Worm (Caenorhabditis elegans): ENCODE measurements around the gene srlf-14.

srlf-14 gene

DNA sequence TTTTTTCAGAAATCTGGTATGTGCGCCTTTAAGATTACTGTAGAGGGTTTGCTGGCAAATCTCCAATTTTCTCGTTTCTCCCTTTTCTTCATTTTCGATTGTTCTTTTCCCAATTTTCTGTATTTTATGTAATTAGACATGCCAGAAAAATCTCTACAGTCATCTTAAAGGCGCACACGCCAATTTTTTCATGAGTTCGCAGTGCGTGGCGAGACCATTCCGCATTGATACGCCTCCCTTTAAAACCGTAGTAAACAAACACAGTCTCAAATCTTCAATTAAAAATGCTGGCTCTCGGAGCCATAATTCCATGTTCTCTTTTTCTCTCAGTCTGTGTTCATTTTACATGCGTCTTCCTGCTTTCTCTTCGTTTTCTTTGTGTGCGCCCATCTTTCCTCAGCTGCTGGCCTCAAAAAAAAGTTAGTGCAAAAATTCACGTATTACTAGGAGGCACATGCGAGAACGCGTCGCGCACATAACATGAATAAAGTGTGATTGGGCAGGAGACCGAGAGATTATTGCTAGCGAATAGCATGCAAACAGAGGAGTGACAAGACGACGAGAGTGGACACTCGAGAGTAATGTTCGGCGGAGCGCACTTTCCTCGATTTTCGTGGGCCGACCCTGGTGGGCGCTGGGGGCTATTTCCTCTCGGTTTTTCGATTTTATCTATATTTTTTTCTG lies 24.9 kb upstream of the srlf-14 start:
- TF ChIP-seq hmbx-1 (tag; optimal IDR thresholded peaks at IDR 0.05), result no peak
- peak; percentile 51 for TF ChIP-seq F13C5.2 (tag; optimal IDR thresholded peaks at IDR 0.05)
- TF ChIP-seq hmg-4 (GFP tag; optimal IDR thresholded peaks at IDR 0.05), result peak; percentile 13

DNA sequence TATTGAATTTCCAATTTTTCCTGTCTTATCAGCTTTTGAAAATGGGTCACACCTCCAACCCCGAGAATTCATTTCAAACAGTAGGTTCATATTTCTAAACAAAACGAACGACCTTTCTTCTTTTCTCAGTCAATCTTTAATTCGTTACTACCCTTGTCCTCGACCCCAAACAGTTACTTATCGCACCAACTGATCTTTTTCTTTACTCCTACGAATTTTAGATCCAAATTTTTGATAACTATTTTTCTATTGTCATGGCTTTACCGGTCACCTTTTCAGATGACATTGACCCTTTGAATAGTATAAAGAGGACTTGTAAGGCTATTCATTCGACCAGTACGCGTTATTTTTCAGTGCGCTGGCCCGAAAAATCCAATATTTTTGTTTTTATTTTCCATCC lies 22.0 kb upstream of the srlf-14 start:
- TF ChIP-seq ceh-36 (tag; optimal IDR thresholded peaks at IDR 0.05), result no peak
- TF ChIP-seq tra-4 (tag; optimal IDR thresholded peaks at IDR 0.05), result no peak
- no peak for TF ChIP-seq ets-7 (tag; optimal IDR thresholded peaks at IDR 0.05)
- TF ChIP-seq hmg-4 (GFP tag; optimal IDR thresholded peaks at IDR 0.05), result no peak
- TF ChIP-seq B0310.2 (tag; optimal IDR thresholded peaks at IDR 0.05), result no peak
- no peak for TF ChIP-seq hnd-1 (tag; optimal IDR thresholded peaks at IDR 0.05)
- TF ChIP-seq ceh-13 (GFP tag; optimal IDR thresholded peaks at IDR 0.05), result no peak
- no peak for TF ChIP-seq scrt-1 (GFP tag; IDR thresholded peaks at IDR 0.05)

ce11 chrIV:10915388-10915787 lies 21.2 kb upstream of the srlf-14 start, which contains the start of gene ZK593.3:
TSS of gene ZK593.3 (plus strand) at chrIV:10915688.
- TF ChIP-seq tra-4 (tag; optimal IDR thresholded peaks at IDR 0.05), result no peak
- no peak for TF ChIP-seq tbx-11 (GFP tag; IDR thresholded peaks at IDR 0.05)
- TF ChIP-seq pes-1 (GFP tag; IDR thresholded peaks at IDR 0.05), result no peak
- TF ChIP-seq F13C5.2 (tag; optimal IDR thresholded peaks at IDR 0.05), result no peak
- no peak for TF ChIP-seq scrt-1 (GFP tag; IDR thresholded peaks at IDR 0.05)
- TF ChIP-seq tbx-37 (GFP tag; conservative IDR thresholded peaks at IDR 0.05), result no peak
- TF ChIP-seq hnd-1 (tag; optimal IDR thresholded peaks at IDR 0.05), result no peak
- TF ChIP-seq hmg-4 (GFP tag; optimal IDR thresholded peaks at IDR 0.05), result no peak
- no peak for TF ChIP-seq ets-7 (tag; optimal IDR thresholded peaks at IDR 0.05)
- no peak for TF ChIP-seq hmbx-1 (tag; optimal IDR thresholded peaks at IDR 0.05)

ce11 chrIV:10913081-10913480 lies 18.9 kb upstream of the srlf-14 start, which contains the start of gene ZK593.2:
TSS of gene ZK593.2 (plus strand) at chrIV:10913381.
- TF ChIP-seq B0310.2 (tag; optimal IDR thresholded peaks at IDR 0.05) (no peak), ceh-36 (tag; optimal IDR thresholded peaks at IDR 0.05) (no peak), ceh-13 (GFP tag; optimal IDR thresholded peaks at IDR 0.05) (no peak), hmg-4 (GFP tag; optimal IDR thresholded peaks at IDR 0.05) (no peak), flt-1 (GFP tag; IDR thresholded peaks at IDR 0.05) (no peak), tra-4 (tag; optimal IDR thresholded peaks at IDR 0.05) (no peak), scrt-1 (GFP tag; IDR thresholded peaks at IDR 0.05) (no peak), tbx-11 (GFP tag; IDR thresholded peaks at IDR 0.05) (no peak)

- no peak for TF ChIP-seq scrt-1 (GFP tag; IDR thresholded peaks at IDR 0.05)
- no peak for TF ChIP-seq ceh-13 (GFP tag; optimal IDR thresholded peaks at IDR 0.05)
- no peak for TF ChIP-seq F13C5.2 (tag; optimal IDR thresholded peaks at IDR 0.05)
- no peak for TF ChIP-seq B0310.2 (tag; optimal IDR thresholded peaks at IDR 0.05)
- TF ChIP-seq pes-1 (GFP tag; IDR thresholded peaks at IDR 0.05), result no peak
- no peak for TF ChIP-seq sea-1 (GFP tag; conservative IDR thresholded peaks at IDR 0.05)
- no peak for TF ChIP-seq aly-1 (tag; optimal IDR thresholded peaks at IDR 0.05)
- TF ChIP-seq hmg-4 (GFP tag; optimal IDR thresholded peaks at IDR 0.05), result no peak
- no peak for TF ChIP-seq ama-1 (optimal IDR thresholded peaks at IDR 0.05)
- TF ChIP-seq tbx-11 (GFP tag; IDR thresholded peaks at IDR 0.05), result no peak
- no peak for TF ChIP-seq ets-7 (tag; optimal IDR thresholded peaks at IDR 0.05)
- TF ChIP-seq hmbx-1 (tag; optimal IDR thresholded peaks at IDR 0.05), result no peak
- TF ChIP-seq ceh-36 (tag; optimal IDR thresholded peaks at IDR 0.05), result no peak
- no peak for TF ChIP-seq flt-1 (GFP tag; IDR thresholded peaks at IDR 0.05)
- TF ChIP-seq tbx-37 (GFP tag; conservative IDR thresholded peaks at IDR 0.05), result no peak
- TF ChIP-seq hnd-1 (tag; optimal IDR thresholded peaks at IDR 0.05), result no peak
- no peak for TF ChIP-seq tra-4 (tag; optimal IDR thresholded peaks at IDR 0.05)
Measured at ce11 chrIV:10909708-10910107, 15.6 kb upstream of the srlf-14 start, which contains the start of gene pyk-2. TSS of gene pyk-2 (plus strand) at chrIV:10909913.

DNA sequence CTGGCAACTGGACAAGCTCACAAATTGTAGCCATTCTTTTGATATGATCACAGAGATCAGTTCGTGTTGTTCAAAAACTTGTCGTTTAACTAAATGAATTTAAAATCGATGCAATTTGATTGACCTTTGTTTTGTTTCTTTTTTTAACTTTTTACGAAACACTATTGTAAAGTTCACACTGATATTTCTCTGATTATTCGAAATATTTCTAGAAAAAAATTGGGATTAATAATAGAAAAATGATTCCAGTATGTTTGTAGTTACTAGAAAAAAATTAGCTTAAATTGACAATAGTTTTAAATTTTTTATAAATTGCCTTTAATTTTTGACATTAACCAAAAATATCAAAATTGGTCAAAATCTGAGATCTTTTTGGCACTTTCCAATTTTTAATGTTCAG lies 15.1 kb upstream of the srlf-14 start, which contains the start of gene ZK596.2:
Gene ZK596.2, minus strand, starts transcription at position 101 of the 400 bp plus-strand sequence.
- TF ChIP-seq tbx-37 (GFP tag; conservative IDR thresholded peaks at IDR 0.05) (no peak), B0310.2 (tag; optimal IDR thresholded peaks at IDR 0.05) (no peak), ama-1 (optimal IDR thresholded peaks at IDR 0.05) (no peak), ceh-13 (GFP tag; optimal IDR thresholded peaks at IDR 0.05) (no peak), hnd-1 (tag; optimal IDR thresholded peaks at IDR 0.05) (no peak), hmg-4 (GFP tag; optimal IDR thresholded peaks at IDR 0.05) (no peak), tbx-11 (GFP tag; IDR thresholded peaks at IDR 0.05) (no peak), ets-7 (tag; optimal IDR thresholded peaks at IDR 0.05) (no peak), pes-1 (GFP tag; IDR thresholded peaks at IDR 0.05) (no peak), sea-1 (GFP tag; conservative IDR thresholded peaks at IDR 0.05) (no peak)

- TF ChIP-seq ets-7 (tag; optimal IDR thresholded peaks at IDR 0.05) (no peak), hnd-1 (tag; optimal IDR thresholded peaks at IDR 0.05) (no peak), aly-1 (tag; optimal IDR thresholded peaks at IDR 0.05) (no peak), scrt-1 (GFP tag; IDR thresholded peaks at IDR 0.05) (no peak), ama-1 (optimal IDR thresholded peaks at IDR 0.05) (no peak), hmg-4 (GFP tag; optimal IDR thresholded peaks at IDR 0.05) (no peak), tbx-37 (GFP tag; conservative IDR thresholded peaks at IDR 0.05) (no peak), ceh-13 (GFP tag; optimal IDR thresholded peaks at IDR 0.05) (no peak), sea-1 (GFP tag; conservative IDR thresholded peaks at IDR 0.05) (no peak), F13C5.2 (tag; optimal IDR thresholded peaks at IDR 0.05) (no peak), hmbx-1 (tag; optimal IDR thresholded peaks at IDR 0.05) (no peak), tra-4 (tag; optimal IDR thresholded peaks at IDR 0.05) (no peak), pes-1 (GFP tag; IDR thresholded peaks at IDR 0.05) (no peak), tbx-11 (GFP tag; IDR thresholded peaks at IDR 0.05) (no peak), flt-1 (GFP tag; IDR thresholded peaks at IDR 0.05) (no peak)
Measured at ce11 chrIV:10904282-10904681, 10.1 kb upstream of the srlf-14 start, which contains the start of gene ZK596.3. TSS of gene ZK596.3 (minus strand) at chrIV:10904382.

ce11 chrIV:10902476-10902875 lies 8.3 kb upstream of the srlf-14 start:
- TF ChIP-seq B0310.2 (tag; optimal IDR thresholded peaks at IDR 0.05) (no peak), tbx-11 (GFP tag; IDR thresholded peaks at IDR 0.05) (no peak), tra-4 (tag; optimal IDR thresholded peaks at IDR 0.05) (no peak), scrt-1 (GFP tag; IDR thresholded peaks at IDR 0.05) (no peak), aly-1 (tag; optimal IDR thresholded peaks at IDR 0.05) (no peak), hmg-4 (GFP tag; optimal IDR thresholded peaks at IDR 0.05) (no peak), flt-1 (GFP tag; IDR thresholded peaks at IDR 0.05) (no peak), pes-1 (GFP tag; IDR thresholded peaks at IDR 0.05) (no peak), ceh-36 (tag; optimal IDR thresholded peaks at IDR 0.05) (no peak), ceh-13 (GFP tag; optimal IDR thresholded peaks at IDR 0.05) (no peak), hmbx-1 (tag; optimal IDR thresholded peaks at IDR 0.05) (no peak), sea-1 (GFP tag; conservative IDR thresholded peaks at IDR 0.05) (no peak), ets-7 (tag; optimal IDR thresholded peaks at IDR 0.05) (no peak), F13C5.2 (tag; optimal IDR thresholded peaks at IDR 0.05) (no peak), hnd-1 (tag; optimal IDR thresholded peaks at IDR 0.05) (no peak), tbx-37 (GFP tag; conservative IDR thresholded peaks at IDR 0.05) (no peak)

Data from whole organism, early embryonic.